Worm (Caenorhabditis elegans) whole organism, young adult: ENCODE results near the gene F46G10.4.

ENCODE experiments used
- C17E4.6 ChIP-seq: fragments of 200-800 bp; sonication (Bioruptor generic); IDR thresholded peaks from 2 replicates; pipeline ENCODE4 v1.3.6; 2022; ENCODE audit warnings: missing genetic modification reagents, missing genetic modification characterization, missing compliant biosample characterization
- F10E7.11 ChIP-seq: sonication (generic microtip); optimal IDR thresholded peaks from 2 replicates; lab custom pipeline; 2017; ENCODE audit warnings: mild to moderate bottlenecking, missing genetic modification characterization, moderate library complexity, missing compliant biosample characterization
- F23B12.7 ChIP-seq: sonication (generic microtip); optimal IDR thresholded peaks from 2 replicates; lab custom pipeline; 2017; ENCODE audit warnings: missing genetic modification characterization, mild to moderate bottlenecking, missing compliant biosample characterization, antibody characterized with exemption, moderate library complexity; ENCODE audit not compliant: insufficient read depth
- K12H6.12 ChIP-seq: fragments of 200-800 bp; sonication (Bioruptor generic); optimal IDR thresholded peaks from 2 replicates; lab custom pipeline; 2018; ENCODE audit warnings: mild to moderate bottlenecking, missing genetic modification characterization, missing compliant biosample characterization
- T26A5.8 ChIP-seq: sonication (generic microtip); optimal IDR thresholded peaks from 2 replicates; lab custom pipeline; 2016; ENCODE audit warnings: missing genetic modification characterization, missing compliant biosample characterization
- Y67H2A.10 ChIP-seq: fragments of 200-800 bp; sonication (Bioruptor generic); conservative IDR thresholded peaks from 2 replicates; pipeline ENCODE4 v1.3.6; 2022; ENCODE audit warnings: missing genetic modification reagents, missing genetic modification characterization, missing compliant biosample characterization
- Y79H2A.3 ChIP-seq: fragments of 200-800 bp; sonication (Bioruptor generic); conservative IDR thresholded peaks from 2 replicates; pipeline ENCODE4 v1.3.6; 2022; ENCODE audit warnings: missing genetic modification reagents, missing genetic modification characterization, missing compliant biosample characterization
- Y95B8A.8 ChIP-seq: fragments of 200-800 bp; sonication (Bioruptor generic); IDR thresholded peaks from 2 replicates; pipeline ENCODE4 v1.3.6; 2022; ENCODE audit warnings: missing genetic modification reagents, missing genetic modification characterization, missing compliant biosample characterization
- aptf-3 ChIP-seq: fragments of 200-800 bp; sonication (Bioruptor generic); IDR thresholded peaks from 2 replicates; pipeline ENCODE4 v1.3.6; 2022; ENCODE audit warnings: missing genetic modification characterization, missing compliant biosample characterization
- attf-5 ChIP-seq: fragments of 200-800 bp; sonication (Bioruptor generic); optimal IDR thresholded peaks from 2 replicates; lab custom pipeline; 2018; ENCODE audit warnings: mild to moderate bottlenecking, missing genetic modification characterization, missing compliant biosample characterization
- attf-6 ChIP-seq: fragments of 200-800 bp; sonication (Bioruptor generic); IDR thresholded peaks from 2 replicates; pipeline ENCODE4 v1.3.6; 2022; ENCODE audit warnings: missing genetic modification reagents, missing genetic modification characterization, missing compliant biosample characterization
- cebp-1 ChIP-seq, 2 experiments: fragments of 200-800 bp in 1 of 2; sonication (Bioruptor generic) in 1 of 2; sonication (generic microtip) in 1 of 2; IDR thresholded peaks in 1 of 2; optimal IDR thresholded peaks in 1 of 2; 2 replicates each; pipeline versions ENCODE4 v1.3.6 to Lab custom; 2017 to 2022; ENCODE audit warnings: missing compliant biosample characterization in 2 of 2, missing genetic modification characterization in 2 of 2, mild to moderate bottlenecking in 1 of 2, missing genetic modification reagents in 1 of 2, moderate library complexity in 1 of 2
- ceh-58 ChIP-seq: fragments of 200-800 bp; sonication (Bioruptor generic); IDR thresholded peaks from 2 replicates; pipeline ENCODE4 v1.3.6; 2022; ENCODE audit warnings: missing genetic modification characterization, missing compliant biosample characterization
- ceh-79 ChIP-seq: sonication (generic microtip); optimal IDR thresholded peaks from 2 replicates; lab custom pipeline; 2017; ENCODE audit warnings: mild to moderate bottlenecking, missing genetic modification characterization, missing compliant biosample characterization
- die-1 ChIP-seq: sonication (generic microtip); optimal IDR thresholded peaks from 2 replicates; lab custom pipeline; 2016; ENCODE audit warnings: missing genotype, mild to moderate bottlenecking, missing genetic modification characterization, missing compliant biosample characterization
- egl-44 ChIP-seq: fragments of 200-800 bp; sonication (Bioruptor generic); IDR thresholded peaks from 2 replicates; pipeline ENCODE4 v1.3.6; 2022; ENCODE audit warnings: missing genetic modification reagents, missing genetic modification characterization, missing compliant biosample characterization
- egrh-3 ChIP-seq: fragments of 200-800 bp; sonication (Bioruptor generic); IDR thresholded peaks from 2 replicates; pipeline ENCODE4 v1.3.6; 2022; ENCODE audit warnings: missing genetic modification reagents, missing genetic modification characterization, missing compliant biosample characterization
- hmg-1.2 ChIP-seq: fragments of 200-800 bp; sonication (Bioruptor generic); IDR thresholded peaks from 2 replicates; pipeline ENCODE4 v1.3.6; 2022; ENCODE audit warnings: missing genetic modification reagents, missing genetic modification characterization, missing compliant biosample characterization
- hmg-20 ChIP-seq: fragments of 200-800 bp; sonication (Bioruptor generic); IDR thresholded peaks from 2 replicates; pipeline ENCODE4 v1.3.6; 2022; ENCODE audit warnings: missing genetic modification reagents, missing genetic modification characterization, missing compliant biosample characterization
- let-526 ChIP-seq: fragments of 200-800 bp; sonication (Bioruptor generic); IDR thresholded peaks from 2 replicates; pipeline ENCODE4 v1.3.6; 2022; ENCODE audit warnings: missing genetic modification reagents, missing genetic modification characterization, missing compliant biosample characterization
- lin-35 ChIP-seq, 3 experiments: fragments of 150-350 bp in 2 of 3; sonication (generic microtip) in 1 of 3; optimal IDR thresholded peaks; 2 replicates each; lab custom pipeline; 2014 to 2018; ENCODE audit warnings: missing biosample characterization in 3 of 3, missing genetic modification characterization in 3 of 3, missing genetic modification reagents in 3 of 3
- lin-54 ChIP-seq: fragments of 200-800 bp; sonication (Bioruptor generic); optimal IDR thresholded peaks from 2 replicates; lab custom pipeline; 2018; ENCODE audit warnings: mild to moderate bottlenecking, missing genetic modification characterization, missing compliant biosample characterization
- lsl-1 ChIP-seq: fragments of 200-800 bp; sonication (Bioruptor generic); optimal IDR thresholded peaks from 2 replicates; lab custom pipeline; 2018; ENCODE audit warnings: mild to moderate bottlenecking, missing genetic modification characterization, moderate library complexity, missing compliant biosample characterization
- lsy-27 ChIP-seq: sonication (generic microtip); optimal IDR thresholded peaks from 2 replicates; lab custom pipeline; 2017; ENCODE audit warnings: missing genetic modification characterization, mild to moderate bottlenecking, missing compliant biosample characterization, antibody characterized with exemption, missing genotype, borderline replicate concordance; ENCODE audit not compliant: insufficient read depth
- madf-10 ChIP-seq: sonication (generic microtip); optimal IDR thresholded peaks from 2 replicates; lab custom pipeline; 2016; ENCODE audit warnings: mild to moderate bottlenecking, missing genetic modification characterization, missing compliant biosample characterization
- madf-3 ChIP-seq: fragments of 200-800 bp; sonication (Bioruptor generic); IDR thresholded peaks from 2 replicates; pipeline ENCODE4 v1.3.6; 2022; ENCODE audit warnings: missing genetic modification reagents, missing genetic modification characterization, missing compliant biosample characterization
- mel-28 ChIP-seq: sonication (generic microtip); optimal IDR thresholded peaks from 2 replicates; lab custom pipeline; 2016; ENCODE audit warnings: borderline replicate concordance, mild to moderate bottlenecking, missing genetic modification characterization, missing compliant biosample characterization
- mes-4 ChIP-seq: sonication (generic microtip); optimal IDR thresholded peaks from 2 replicates; lab custom pipeline; 2016; ENCODE audit warnings: missing genotype, missing genetic modification characterization, missing compliant biosample characterization
- nfyb-1 ChIP-seq: fragments of 200-800 bp; sonication (Bioruptor generic); IDR thresholded peaks from 2 replicates; pipeline ENCODE4 v1.3.6; 2022; ENCODE audit warnings: missing genetic modification reagents, missing genetic modification characterization, missing compliant biosample characterization
- nhr-27 ChIP-seq: fragments of 200-800 bp; sonication (Bioruptor generic); optimal IDR thresholded peaks from 2 replicates; lab custom pipeline; 2018; ENCODE audit warnings: mild to moderate bottlenecking, missing genetic modification characterization, moderate library complexity, missing compliant biosample characterization
- nhr-80 ChIP-seq: sonication (generic microtip); optimal IDR thresholded peaks from 2 replicates; lab custom pipeline; 2016; ENCODE audit warnings: missing genetic modification characterization, missing compliant biosample characterization
- repo-1 ChIP-seq: sonication (generic microtip); optimal IDR thresholded peaks from 2 replicates; lab custom pipeline; 2017; ENCODE audit warnings: mild to moderate bottlenecking, missing genetic modification characterization, missing compliant biosample characterization
- sdz-38 ChIP-seq: sonication (generic microtip); optimal IDR thresholded peaks from 2 replicates; lab custom pipeline; 2016; ENCODE audit warnings: missing genotype, missing genetic modification characterization, missing compliant biosample characterization
- sea-2 ChIP-seq: fragments of 200-800 bp; sonication (Bioruptor generic); IDR thresholded peaks from 2 replicates; pipeline ENCODE4 v1.3.6; 2022; ENCODE audit warnings: missing genetic modification characterization, missing compliant biosample characterization
- sptf-2 ChIP-seq: fragments of 200-800 bp; sonication (Bioruptor generic); optimal IDR thresholded peaks from 2 replicates; lab custom pipeline; 2018; ENCODE audit warnings: mild to moderate bottlenecking, missing genetic modification characterization, missing compliant biosample characterization
- tbx-9 ChIP-seq: sonication (generic microtip); optimal IDR thresholded peaks from 2 replicates; lab custom pipeline; 2016; ENCODE audit warnings: borderline replicate concordance, missing genetic modification characterization, inconsistent platforms, missing compliant biosample characterization
- tlf-1 ChIP-seq: fragments of 200-800 bp; sonication (Bioruptor generic); optimal IDR thresholded peaks from 2 replicates; lab custom pipeline; 2018; ENCODE audit warnings: mild to moderate bottlenecking, missing genetic modification characterization, missing compliant biosample characterization
- unc-62 ChIP-seq: fragments of 150-350 bp; optimal IDR thresholded peaks from 2 replicates; lab custom pipeline; 2014; ENCODE audit warnings: missing biosample characterization, missing genetic modification reagents, missing genetic modification characterization
- xnd-1 ChIP-seq: sonication (generic microtip); optimal IDR thresholded peaks from 2 replicates; lab custom pipeline; 2016; ENCODE audit warnings: missing genotype, missing genetic modification reagents, missing genetic modification characterization, missing compliant biosample characterization
- zim-3 ChIP-seq: sonication (generic microtip); optimal IDR thresholded peaks from 2 replicates; lab custom pipeline; 2017; ENCODE audit warnings: mild to moderate bottlenecking, missing genetic modification characterization, moderate library complexity, missing compliant biosample characterization
- ztf-3 ChIP-seq: fragments of 200-800 bp; sonication (Bioruptor generic); optimal IDR thresholded peaks from 2 replicates; lab custom pipeline; 2018; ENCODE audit warnings: mild to moderate bottlenecking, missing genetic modification characterization, missing compliant biosample characterization

Gene F46G10.4

ce11 chrX:13300503-13300902 is 33.3 kb upstream of the F46G10.4 start, which contains the start of gene srd-39:
srd-39 (minus strand) TSS chrX:13300603.
- TF ChIP-seq zim-3 (tag; lab: Kevin White, UChicago) (no peak), lsl-1 (GFP tag; lab: Kevin White, UChicago) (no peak)

ce11 chrX:13303357-13303756 is 30.5 kb upstream of the F46G10.4 start, which contains the start of gene srd-42:
srd-42 (minus strand) TSS chrX:13303457.
- TF ChIP-seq egrh-3 (GFP tag; lab: Robert Waterston, UW) (no peak), sdz-38 (no peak), sptf-2 (GFP tag; lab: Kevin White, UChicago) (no peak), lin-54 (GFP tag; lab: Kevin White, UChicago) (no peak), egl-44 (GFP tag; lab: Robert Waterston, UW) (no peak), cebp-1 (GFP tag; IDR thresholded peaks at IDR 0.05; lab: Robert Waterston, UW) (no peak), cebp-1 (tag; optimal IDR thresholded peaks at IDR 0.05; lab: Kevin White, UChicago) (no peak), mes-4 (tag; lab: Kevin White, UChicago) (no peak), F23B12.7 (tag; lab: Kevin White, UChicago) (no peak), ztf-3 (no peak), Y95B8A.8 (GFP tag; lab: Robert Waterston, UW) (no peak)

ce11 chrX:13305779-13306178 is 28.1 kb upstream of the F46G10.4 start, which contains the start of gene srd-43:
srd-43 (minus strand) TSS chrX:13305844.
- TF ChIP-seq ztf-3 (no peak), F23B12.7 (tag; lab: Kevin White, UChicago) (no peak), xnd-1 (no peak), nhr-80 (no peak), attf-5 (GFP tag; lab: Kevin White, UChicago) (no peak), tlf-1 (GFP tag; lab: Kevin White, UChicago) (no peak), F10E7.11 (tag; lab: Kevin White, UChicago) (no peak), nhr-27 (tag; lab: Kevin White, UChicago) (no peak), repo-1 (tag; lab: Kevin White, UChicago) (no peak), hmg-20 (GFP tag; lab: Robert Waterston, UW) (no peak), aptf-3 (no peak), hmg-1.2 (no peak), Y67H2A.10 (no peak), zim-3 (tag; lab: Kevin White, UChicago) (no peak), K12H6.12 (tag; lab: Kevin White, UChicago) (no peak), T26A5.8 (tag; lab: Kevin White, UChicago) (no peak)

- TF ChIP-seq ceh-79 (tag; lab: Kevin White, UChicago) (peak; percentile 95), nfyb-1 (GFP tag; lab: Robert Waterston, UW) (peak; percentile 92), die-1 (tag; lab: Kevin White, UChicago) (peak; percentile 95), C17E4.6 (GFP tag; lab: Robert Waterston, UW) (0 out of 2 replicates have a peak, but pooled peaks have one; percentile 67), madf-10 (tag; lab: Kevin White, UChicago) (peak; percentile 89), attf-6 (peak; percentile 65), lsy-27 (tag; lab: Kevin White, UChicago) (peak; percentile 76), ceh-58 (0 out of 2 replicates have a peak, but pooled peaks have one; percentile 22), egrh-3 (GFP tag; lab: Robert Waterston, UW) (peak; percentile 31; the same call in 1 of the 2 replicates), attf-5 (GFP tag; lab: Kevin White, UChicago) (peak; percentile 81), sdz-38 (no peak), lsl-1 (GFP tag; lab: Kevin White, UChicago) (peak; percentile 34), mel-28 (tag; lab: Kevin White, UChicago) (peak; percentile 42), Y79H2A.3 (GFP tag; lab: Robert Waterston, UW) (0 out of 2 replicates have a peak, but pooled peaks have one; percentile 34), hmg-1.2 (peak; percentile 87), lin-35 (GFP tag; optimal IDR thresholded peaks at IDR 0.05; lab: Kevin White, UChicago) (peak in 2 of 3 experiments; percentile 1 to 83), tbx-9 (tag; lab: Kevin White, UChicago) (peak; percentile 72), let-526 (GFP tag; lab: Robert Waterston, UW) (0 out of 2 replicates have a peak, but pooled peaks have one; percentile 78), sptf-2 (GFP tag; lab: Kevin White, UChicago) (peak; percentile 90), unc-62 (no peak), tlf-1 (GFP tag; lab: Kevin White, UChicago) (peak; percentile 62), sea-2 (GFP tag; lab: Robert Waterston, UW) (no peak), madf-3 (GFP tag; lab: Robert Waterston, UW) (no peak; the same call in 1 of the 2 replicates)
Observed at ce11 chrX:13306869-13307446, 26.9 kb upstream of the F46G10.4 start.
